Worm (Caenorhabditis elegans): ENCODE measurements around the gene ndus-8.

DNA sequence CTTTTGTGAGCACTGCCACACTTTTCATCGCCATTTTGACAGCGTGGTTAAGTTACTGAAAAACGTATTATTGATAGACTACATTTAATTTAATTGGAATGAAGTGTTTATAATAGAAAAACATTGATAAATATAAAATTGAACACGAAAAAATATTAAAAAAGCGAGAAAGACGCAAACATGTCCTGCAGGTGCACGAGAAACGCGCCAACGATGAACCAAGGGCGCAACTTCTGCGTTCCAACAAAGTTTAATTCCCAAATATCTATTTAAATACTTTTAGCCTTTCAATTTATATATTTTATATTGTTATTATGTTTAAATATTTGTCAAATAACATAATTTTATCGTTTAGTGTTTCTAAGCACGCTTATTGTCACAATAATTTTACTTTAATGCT, at the start of gene ndus-8:
- no peak for TF ChIP-seq egrh-3 (GFP tag; IDR thresholded peaks at IDR 0.05)
- no peak for TF ChIP-seq rec-8 (tag; optimal IDR thresholded peaks at IDR 0.05)
- TF ChIP-seq F33H1.4 (GFP tag; IDR thresholded peaks at IDR 0.05), result peak; percentile 52
- peak; percentile 45 for TF ChIP-seq pha-4 (tag; optimal IDR thresholded peaks at IDR 0.05)
- no peak for TF ChIP-seq sea-2 (GFP tag; IDR thresholded peaks at IDR 0.05)
- peak; percentile 12 for TF ChIP-seq F23B12.7 (tag; optimal IDR thresholded peaks at IDR 0.05; ENCODE audit: insufficient read depth)
- no peak for TF ChIP-seq hlh-26 (GFP tag; conservative IDR thresholded peaks at IDR 0.05)
- TF ChIP-seq zfh-2 (GFP tag; conservative IDR thresholded peaks at IDR 0.05), result no peak
- TF ChIP-seq ztf-28 (GFP tag; IDR thresholded peaks at IDR 0.05), result no peak
- TF ChIP-seq cebp-2 (GFP tag; IDR thresholded peaks at IDR 0.05), result no peak

Data from whole organism, young adult.